Fruit fly (Drosophila melanogaster): ENCODE results near the gene CG13405.
A peak's percentile ranks its signal among the peaks of the same experiment; 100 is the strongest.

Gene CG13405

dm6 chr3L:91933-92332, 16.8 kb upstream of the CG13405 start:
- TF ChIP-seq Dll (optimal IDR thresholded peaks at IDR 0.05): no peak
- no peak for TF ChIP-seq CG8478 (optimal IDR thresholded peaks at IDR 0.05)
- TF ChIP-seq psq (optimal IDR thresholded peaks at IDR 0.05): no peak
- TF ChIP-seq pan (optimal IDR thresholded peaks at IDR 0.05): no peak
- no peak for TF ChIP-seq EcR (GFP tag; optimal IDR thresholded peaks at IDR 0.05)
- no peak for TF ChIP-seq usp (GFP tag; optimal IDR thresholded peaks at IDR 0.05)

dm6 chr3L:90885-91284, 15.8 kb upstream of the CG13405 start:
- TF ChIP-seq psq (optimal IDR thresholded peaks at IDR 0.05) (no peak), usp (GFP tag; optimal IDR thresholded peaks at IDR 0.05) (no peak), CG8478 (optimal IDR thresholded peaks at IDR 0.05) (no peak), Dll (optimal IDR thresholded peaks at IDR 0.05) (no peak)

- TF ChIP-seq EcR (GFP tag; optimal IDR thresholded peaks at IDR 0.05): no peak
- TF ChIP-seq Dll (optimal IDR thresholded peaks at IDR 0.05): no peak
- no peak for TF ChIP-seq pan (optimal IDR thresholded peaks at IDR 0.05)
Measured at dm6 chr3L:86937-87336, 11.8 kb upstream of the CG13405 start.

dm6 chr3L:85204-85811, 10.2 kb upstream of the CG13405 start:
- TF ChIP-seq CG8478 (optimal IDR thresholded peaks at IDR 0.05): no peak
- no peak for TF ChIP-seq usp (GFP tag; optimal IDR thresholded peaks at IDR 0.05)
- no peak for TF ChIP-seq psq (optimal IDR thresholded peaks at IDR 0.05)
- TF ChIP-seq pan (optimal IDR thresholded peaks at IDR 0.05): no peak
- TF ChIP-seq Dll (optimal IDR thresholded peaks at IDR 0.05): no peak
- TF ChIP-seq EcR (GFP tag; optimal IDR thresholded peaks at IDR 0.05): no peak

- no peak for TF ChIP-seq CG8478 (optimal IDR thresholded peaks at IDR 0.05)
- TF ChIP-seq Dll (optimal IDR thresholded peaks at IDR 0.05): no peak
- no peak for TF ChIP-seq pan (optimal IDR thresholded peaks at IDR 0.05)
- TF ChIP-seq psq (optimal IDR thresholded peaks at IDR 0.05): no peak
- TF ChIP-seq EcR (GFP tag; optimal IDR thresholded peaks at IDR 0.05): no peak
- no peak for TF ChIP-seq usp (GFP tag; optimal IDR thresholded peaks at IDR 0.05)
Measured at dm6 chr3L:82929-83328, 7.8 kb upstream of the CG13405 start.

dm6 chr3L:73352-74147, 1.6 kb downstream of the CG13405 start:
- no peak for TF ChIP-seq CG8478 (optimal IDR thresholded peaks at IDR 0.05)
- TF ChIP-seq EcR (GFP tag; optimal IDR thresholded peaks at IDR 0.05): peak; percentile 76 to 81
- TF ChIP-seq pan (optimal IDR thresholded peaks at IDR 0.05): no peak

dm6 chr3L:71247-71646, 3.9 kb downstream of the CG13405 start:
- peak; percentile 43 to 89 for TF ChIP-seq EcR (GFP tag; optimal IDR thresholded peaks at IDR 0.05)
- no peak for TF ChIP-seq Dll (optimal IDR thresholded peaks at IDR 0.05)
- no peak for TF ChIP-seq CG8478 (optimal IDR thresholded peaks at IDR 0.05)

- TF ChIP-seq Dll (optimal IDR thresholded peaks at IDR 0.05): no peak
- peak in 1 of 2 experiments; percentile 52 for TF ChIP-seq EcR (GFP tag; optimal IDR thresholded peaks at IDR 0.05)
Measured at dm6 chr3L:69310-69709, 5.8 kb downstream of the CG13405 start.

- TF ChIP-seq usp (GFP tag; optimal IDR thresholded peaks at IDR 0.05): no peak
- no peak for TF ChIP-seq psq (optimal IDR thresholded peaks at IDR 0.05)
- no peak for TF ChIP-seq EcR (GFP tag; optimal IDR thresholded peaks at IDR 0.05)
- no peak for TF ChIP-seq Dll (optimal IDR thresholded peaks at IDR 0.05)
- no peak for TF ChIP-seq CG8478 (optimal IDR thresholded peaks at IDR 0.05)
- TF ChIP-seq pan (optimal IDR thresholded peaks at IDR 0.05): no peak
Measured at dm6 chr3L:66063-66462, 9.1 kb downstream of the CG13405 start, which contains the start of gene Lsp1gamma. Gene Lsp1gamma, plus strand, starts transcription at chr3L:66430.

- no peak for TF ChIP-seq Dll (optimal IDR thresholded peaks at IDR 0.05)
- no peak for TF ChIP-seq pan (optimal IDR thresholded peaks at IDR 0.05)
- TF ChIP-seq CG8478 (optimal IDR thresholded peaks at IDR 0.05): no peak
- TF ChIP-seq EcR (GFP tag; optimal IDR thresholded peaks at IDR 0.05): no peak
- no peak for TF ChIP-seq usp (GFP tag; optimal IDR thresholded peaks at IDR 0.05)
- TF ChIP-seq psq (optimal IDR thresholded peaks at IDR 0.05): no peak
Measured at dm6 chr3L:60491-60890, 14.6 kb downstream of the CG13405 start.

dm6 chr3L:60050-60449, 15.1 kb downstream of the CG13405 start:
- TF ChIP-seq usp (GFP tag; optimal IDR thresholded peaks at IDR 0.05): no peak
- no peak for TF ChIP-seq CG8478 (optimal IDR thresholded peaks at IDR 0.05)
- no peak for TF ChIP-seq EcR (GFP tag; optimal IDR thresholded peaks at IDR 0.05)
- TF ChIP-seq pan (optimal IDR thresholded peaks at IDR 0.05): no peak
- TF ChIP-seq psq (optimal IDR thresholded peaks at IDR 0.05): no peak
- no peak for TF ChIP-seq Dll (optimal IDR thresholded peaks at IDR 0.05)

dm6 chr3L:57638-58037, 17.5 kb downstream of the CG13405 start:
- TF ChIP-seq usp (GFP tag; optimal IDR thresholded peaks at IDR 0.05) (no peak), psq (optimal IDR thresholded peaks at IDR 0.05) (no peak), EcR (GFP tag; optimal IDR thresholded peaks at IDR 0.05) (peak in 1 of 2 experiments; percentile 4), CG8478 (optimal IDR thresholded peaks at IDR 0.05) (no peak), Dll (optimal IDR thresholded peaks at IDR 0.05) (no peak)

- TF ChIP-seq usp (GFP tag; optimal IDR thresholded peaks at IDR 0.05) (no peak), psq (optimal IDR thresholded peaks at IDR 0.05) (no peak), pan (optimal IDR thresholded peaks at IDR 0.05) (no peak), EcR (GFP tag; optimal IDR thresholded peaks at IDR 0.05) (no peak)
Measured at dm6 chr3L:56532-56931, 18.6 kb downstream of the CG13405 start.
